Worm (Caenorhabditis elegans) whole organism, mixed stage, embryonic: ENCODE results near the gene cpb-1.

Source experiments
- ces-1 ChIP-seq: fragments of 150-350 bp; optimal IDR thresholded peaks from 2 replicates; lab custom pipeline; 2014; ENCODE audit warnings: missing biosample characterization, missing genetic modification reagents, missing genetic modification characterization
- ham-2 ChIP-seq: fragments of 200-800 bp; sonication (Bioruptor generic); optimal IDR thresholded peaks from 2 replicates; lab custom pipeline; 2018; ENCODE audit warnings: mild to moderate bottlenecking, missing genetic modification characterization, missing compliant biosample characterization
- nhr-237 ChIP-seq: fragments of 150-350 bp; optimal IDR thresholded peaks from 2 replicates; lab custom pipeline; 2014; ENCODE audit warnings: missing biosample characterization, missing genetic modification characterization
- unc-62 ChIP-seq: fragments of 150-350 bp; optimal IDR thresholded peaks from 2 replicates; lab custom pipeline; 2014; ENCODE audit warnings: missing biosample characterization, missing genetic modification reagents, missing genetic modification characterization

ce11 chrIII:9331084-9331564 is 9.0 kb downstream of the cpb-1 start, which contains the start of gene ufc-1:
- peak; percentile 32 for TF ChIP-seq ces-1 (GFP tag; lab: Kevin White, UChicago)
- TF ChIP-seq nhr-237 (tag; lab: Kevin White, UChicago): no peak
- TF ChIP-seq unc-62 (GFP tag; lab: Kevin White, UChicago): no peak
- TF ChIP-seq ham-2 (GFP tag; lab: Kevin White, UChicago): no peak
